Worm (Caenorhabditis elegans): ENCODE results near the gene srt-65.

- TF ChIP-seq flt-1 (GFP tag; IDR thresholded peaks at IDR 0.05) (no peak), ets-7 (tag; optimal IDR thresholded peaks at IDR 0.05) (no peak), tbx-37 (GFP tag; conservative IDR thresholded peaks at IDR 0.05) (no peak), ceh-13 (GFP tag; optimal IDR thresholded peaks at IDR 0.05) (no peak), sea-1 (GFP tag; conservative IDR thresholded peaks at IDR 0.05) (no peak), hnd-1 (tag; optimal IDR thresholded peaks at IDR 0.05) (no peak), ama-1 (optimal IDR thresholded peaks at IDR 0.05) (no peak), ceh-36 (tag; optimal IDR thresholded peaks at IDR 0.05) (no peak), pes-1 (GFP tag; IDR thresholded peaks at IDR 0.05) (no peak)
These were observed 17.2 kb downstream of the srt-65 start, which contains the start of gene srx-38 for ce11 chrV:5155516-5155915.

Measured in whole organism, early embryonic.